Fruit fly (Drosophila melanogaster) whole organism, embryonic: ENCODE results near the gene Gss1.
A peak's percentile ranks its signal among the peaks of the same experiment; 100 is the strongest.

ENCODE experiments used
- ATbp ChIP-seq: fragments of 200-800 bp; sonication (Bioruptor generic); optimal IDR thresholded peaks from 2 replicates; lab custom pipeline; 2017; ENCODE audit warnings: missing biosample characterization, mild to moderate bottlenecking, missing genetic modification characterization, missing genetic modification reagents
- Aef1 ChIP-seq: fragments of 200-800 bp; sonication (Bioruptor generic); IDR thresholded peaks from 3 replicates; pipeline ENCODE4 v1.3.6; 2022; ENCODE audit warnings: missing biosample characterization, missing genetic modification characterization
- Asciz ChIP-seq: fragments of 200-800 bp; sonication (Bioruptor generic); optimal IDR thresholded peaks from 2 replicates; lab custom pipeline; 2017; ENCODE audit warnings: missing biosample characterization, mild to moderate bottlenecking, missing genetic modification characterization, missing genetic modification reagents
- Blimp-1 ChIP-seq: fragments of 200-800 bp; sonication (Bioruptor generic); optimal IDR thresholded peaks from 3 replicates; lab custom pipeline; 2018; ENCODE audit warnings: missing biosample characterization, missing genetic modification characterization, mild to moderate bottlenecking, moderate library complexity, missing genetic modification reagents
- CG10147 ChIP-seq: fragments of 200-800 bp; sonication (Bioruptor generic); optimal IDR thresholded peaks from 2 replicates; lab custom pipeline; 2019; ENCODE audit warnings: missing biosample characterization, mild to moderate bottlenecking, missing genetic modification characterization, moderate library complexity
- CG10274 ChIP-seq: fragments of 200-800 bp; sonication (Bioruptor generic); optimal IDR thresholded peaks from 3 replicates; lab custom pipeline; 2017; ENCODE audit warnings: missing biosample characterization, mild to moderate bottlenecking, missing genetic modification characterization
- CG10462 ChIP-seq: fragments of 200-800 bp; sonication (Bioruptor generic); optimal IDR thresholded peaks from 2 replicates; lab custom pipeline; 2016; ENCODE audit warnings: missing biosample characterization, missing genetic modification characterization
- CG10979 ChIP-seq: fragments of 200-800 bp; sonication (Bioruptor generic); optimal IDR thresholded peaks from 2 replicates; lab custom pipeline; 2018; ENCODE audit warnings: missing biosample characterization, mild to moderate bottlenecking, missing genetic modification characterization, moderate library complexity
- CG12219 ChIP-seq: fragments of 200-800 bp; sonication (Bioruptor generic); optimal IDR thresholded peaks from 3 replicates; lab custom pipeline; 2018; ENCODE audit warnings: missing biosample characterization, mild to moderate bottlenecking, missing genetic modification characterization
- CG13775 ChIP-seq: fragments of 200-800 bp; sonication (Bioruptor generic); optimal IDR thresholded peaks from 3 replicates; lab custom pipeline; 2017; ENCODE audit warnings: missing biosample characterization, mild to moderate bottlenecking, missing genetic modification characterization
- CG15011 ChIP-seq: fragments of 200-800 bp; sonication (Bioruptor generic); optimal IDR thresholded peaks from 3 replicates; lab custom pipeline; 2018; ENCODE audit warnings: missing biosample characterization, mild to moderate bottlenecking, missing genetic modification characterization
- CG15514 ChIP-seq: fragments of 200-800 bp; sonication (Bioruptor generic); optimal IDR thresholded peaks from 3 replicates; lab custom pipeline; 2017; ENCODE audit warnings: missing biosample characterization, missing genetic modification characterization, mild to moderate bottlenecking, moderate library complexity, missing genetic modification reagents
- CG17186 ChIP-seq: fragments of 200-800 bp; sonication (Bioruptor generic); optimal IDR thresholded peaks from 3 replicates; lab custom pipeline; 2017; ENCODE audit warnings: missing biosample characterization, missing genetic modification reagents, missing genetic modification characterization
- CG2129 ChIP-seq: fragments of 200-800 bp; sonication (Bioruptor generic); IDR thresholded peaks from 2 replicates; pipeline ENCODE4 v1.3.6; 2022; ENCODE audit warnings: missing biosample characterization, missing genetic modification characterization; ENCODE audit not compliant: partially characterized antibody
- CG30431 ChIP-seq: fragments of 200-800 bp; sonication (Bioruptor generic); optimal IDR thresholded peaks from 2 replicates; lab custom pipeline; 2017; ENCODE audit warnings: missing biosample characterization, missing genetic modification characterization
- CG4360 ChIP-seq: fragments of 200-800 bp; sonication (Bioruptor generic); IDR thresholded peaks from 2 replicates; pipeline ENCODE4 v1.3.6; 2022; ENCODE audit warnings: missing biosample characterization, missing genetic modification characterization
- CG4424 ChIP-seq: fragments of 200-800 bp; sonication (Bioruptor generic); optimal IDR thresholded peaks from 3 replicates; lab custom pipeline; 2016; ENCODE audit warnings: missing biosample characterization, missing genetic modification characterization
- CG7271 ChIP-seq: fragments of 200-800 bp; sonication (Bioruptor generic); optimal IDR thresholded peaks from 2 replicates; lab custom pipeline; 2018; ENCODE audit warnings: missing biosample characterization, mild to moderate bottlenecking, missing genetic modification characterization, moderate library complexity
- CG8290 ChIP-seq, 3 experiments: fragments of 200-800 bp; sonication (Bioruptor generic); optimal IDR thresholded peaks; 2 replicates each; lab custom pipeline; 2016 to 2019; ENCODE audit warnings: missing biosample characterization in 3 of 3, missing genetic modification characterization in 3 of 3, mild to moderate bottlenecking in 2 of 3, moderate library complexity in 1 of 3
- CG8765 ChIP-seq: fragments of 200-800 bp; sonication (Bioruptor generic); IDR thresholded peaks from 2 replicates; pipeline ENCODE4 v1.3.6; 2022; ENCODE audit warnings: missing biosample characterization, missing genetic modification characterization
- CG9876 ChIP-seq: fragments of 200-800 bp; sonication (Bioruptor generic); optimal IDR thresholded peaks from 2 replicates; lab custom pipeline; 2016; ENCODE audit warnings: missing biosample characterization, missing genetic modification characterization
- Camta ChIP-seq: fragments of 200-800 bp; sonication (Bioruptor generic); optimal IDR thresholded peaks from 2 replicates; lab custom pipeline; 2016; ENCODE audit warnings: missing biosample characterization, missing genetic modification characterization
- Drgx ChIP-seq: fragments of 200-800 bp; sonication (Bioruptor generic); IDR thresholded peaks from 2 replicates; pipeline ENCODE4 v1.3.6; 2022; ENCODE audit warnings: missing biosample characterization, missing genetic modification characterization
- HLH3B ChIP-seq: fragments of 200-800 bp; sonication (Bioruptor generic); IDR thresholded peaks from 2 replicates; pipeline ENCODE4 v1.3.6; 2022; ENCODE audit warnings: missing biosample characterization, missing genetic modification characterization
- HLH4C ChIP-seq: fragments of 200-800 bp; sonication (Bioruptor generic); IDR thresholded peaks from 3 replicates; pipeline ENCODE4 v1.3.6; 2022; ENCODE audit warnings: missing biosample characterization, missing genetic modification characterization; ENCODE audit not compliant: partially characterized antibody
- Hr78 ChIP-seq, 2 experiments: fragments of 200-800 bp in 1 of 2; fragments of >200 bp in 1 of 2; sonication (Bioruptor generic) in 1 of 2; optimal IDR thresholded peaks; 2 replicates each; lab custom pipeline; 2017 to 2019; ENCODE audit warnings: missing biosample characterization in 2 of 2, missing genetic modification characterization in 2 of 2, mild to moderate bottlenecking in 1 of 2, moderate library complexity in 1 of 2
- Nf-YC ChIP-seq: fragments of 200-800 bp; optimal IDR thresholded peaks from 3 replicates; lab custom pipeline; 2019; ENCODE audit warnings: missing biosample characterization, mild to moderate bottlenecking, missing genetic modification characterization, moderate library complexity
- Sin3A ChIP-seq: fragments of >200 bp; optimal IDR thresholded peaks from 2 replicates; lab custom pipeline; 2018
- Spps ChIP-seq: fragments of 200-800 bp; sonication (Bioruptor generic); optimal IDR thresholded peaks from 2 replicates; lab custom pipeline; 2018; ENCODE audit warnings: missing biosample characterization, mild to moderate bottlenecking, missing genetic modification characterization
- al ChIP-seq: fragments of 200-800 bp; sonication (Bioruptor generic); IDR thresholded peaks from 2 replicates; pipeline ENCODE4 v1.3.6; 2022; ENCODE audit warnings: missing biosample characterization, missing genetic modification characterization
- ara ChIP-seq: fragments of 200-800 bp; sonication (Bioruptor generic); IDR thresholded peaks from 2 replicates; pipeline ENCODE4 v1.3.6; 2022; ENCODE audit warnings: missing biosample characterization, missing genetic modification characterization
- az2 ChIP-seq: fragments of 200-800 bp; sonication (Bioruptor generic); optimal IDR thresholded peaks from 3 replicates; lab custom pipeline; 2016; ENCODE audit warnings: missing biosample characterization, missing genetic modification characterization
- bab2 ChIP-seq: fragments of 200-800 bp; sonication (Bioruptor generic); optimal IDR thresholded peaks from 2 replicates; lab custom pipeline; 2016; ENCODE audit warnings: missing biosample characterization, missing genetic modification characterization
- br ChIP-seq: fragments of >200 bp; optimal IDR thresholded peaks from 2 replicates; lab custom pipeline; 2017
- btn ChIP-seq: fragments of 200-800 bp; sonication (Bioruptor generic); optimal IDR thresholded peaks from 2 replicates; lab custom pipeline; 2016; ENCODE audit warnings: missing biosample characterization, missing genetic modification characterization
- caup ChIP-seq: fragments of 200-800 bp; sonication (Bioruptor generic); optimal IDR thresholded peaks from 3 replicates; lab custom pipeline; 2017; ENCODE audit warnings: missing biosample characterization, mild to moderate bottlenecking, missing genetic modification characterization, moderate library complexity; ENCODE audit not compliant: severe bottlenecking
- croc ChIP-seq: fragments of 200-800 bp; sonication (Bioruptor generic); conservative IDR thresholded peaks from 3 replicates; pipeline ENCODE4 v1.3.6; 2022; ENCODE audit warnings: missing biosample characterization, missing genetic modification characterization
- dan ChIP-seq: fragments of 200-800 bp; sonication (Bioruptor generic); IDR thresholded peaks from 2 replicates; pipeline ENCODE4 v1.3.6; 2022; ENCODE audit warnings: missing biosample characterization, missing genetic modification characterization
- dati ChIP-seq: fragments of 200-800 bp; sonication (Bioruptor generic); IDR thresholded peaks from 2 replicates; pipeline ENCODE4 v1.3.6; 2022; ENCODE audit warnings: missing biosample characterization, missing genetic modification characterization
- ewg ChIP-seq: fragments of 200-800 bp; sonication (Bioruptor generic); optimal IDR thresholded peaks from 3 replicates; lab custom pipeline; 2017; ENCODE audit warnings: mild to moderate bottlenecking, missing biosample characterization, missing genetic modification reagents, missing genetic modification characterization
- gem ChIP-seq: fragments of 200-800 bp; sonication (Bioruptor generic); optimal IDR thresholded peaks from 2 replicates; lab custom pipeline; 2019; ENCODE audit warnings: missing biosample characterization, mild to moderate bottlenecking, missing genetic modification characterization, moderate library complexity
- grau ChIP-seq: fragments of 200-800 bp; optimal IDR thresholded peaks from 3 replicates; lab custom pipeline; 2019; ENCODE audit warnings: missing biosample characterization, mild to moderate bottlenecking, missing genetic modification characterization, moderate library complexity
- inv ChIP-seq: fragments of 200-800 bp; sonication (Bioruptor generic); IDR thresholded peaks from 2 replicates; pipeline ENCODE4 v1.3.6; 2022; ENCODE audit warnings: missing biosample characterization, missing genetic modification characterization; ENCODE audit not compliant: partially characterized antibody
- knrl ChIP-seq: fragments of 200-800 bp; sonication (Bioruptor generic); IDR thresholded peaks from 3 replicates; pipeline ENCODE4 v1.3.6; 2022; ENCODE audit warnings: missing biosample characterization, missing genetic modification characterization; ENCODE audit not compliant: partially characterized antibody
- peb ChIP-seq: fragments of 200-800 bp; sonication (Bioruptor generic); IDR thresholded peaks from 2 replicates; pipeline ENCODE4 v1.3.6; 2022; ENCODE audit warnings: missing biosample characterization, missing genetic modification characterization
- pfk ChIP-seq: fragments of 200-800 bp; sonication (Bioruptor generic); optimal IDR thresholded peaks from 2 replicates; lab custom pipeline; 2018; ENCODE audit warnings: missing biosample characterization, mild to moderate bottlenecking, missing genetic modification characterization, moderate library complexity
- row ChIP-seq: fragments of 200-800 bp; sonication (Bioruptor generic); IDR thresholded peaks from 3 replicates; pipeline ENCODE4 v1.3.6; 2022; ENCODE audit warnings: missing biosample characterization, missing genetic modification characterization
- scrt ChIP-seq: fragments of 200-800 bp; sonication (Bioruptor generic); optimal IDR thresholded peaks from 2 replicates; lab custom pipeline; 2018; ENCODE audit warnings: missing biosample characterization, mild to moderate bottlenecking, missing genetic modification characterization, moderate library complexity

Gss1 gene

DNA sequence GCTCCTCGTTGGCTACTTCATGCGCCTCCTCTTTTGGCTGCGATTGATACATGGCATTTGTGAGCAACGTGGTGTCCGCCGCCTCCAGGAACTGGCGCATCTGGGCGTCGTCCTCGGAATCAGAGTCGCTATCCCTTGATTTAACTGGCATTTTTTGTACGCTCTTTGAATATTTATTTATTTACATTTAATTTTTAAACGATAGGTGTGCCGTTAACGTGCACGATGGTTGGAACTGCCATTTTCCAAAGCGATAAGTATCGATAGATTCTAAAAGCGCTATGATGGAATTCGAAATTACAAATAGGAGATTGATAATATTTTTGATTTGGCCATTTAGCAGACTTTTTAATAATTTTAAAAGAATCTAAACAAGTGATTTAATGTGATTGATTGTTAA, 36.9 kb upstream of the Gss1 start, which contains the start of gene CG32554 (continued):
- no peak for TF ChIP-seq CG10147 (GFP tag; lab: Kevin White, UChicago)
- TF ChIP-seq Camta (GFP tag; lab: Kevin White, UChicago) = no peak
- TF ChIP-seq caup (GFP tag; lab: Kevin White, UChicago) = no peak
- no peak for TF ChIP-seq CG10462
- no peak for TF ChIP-seq br
- peak; percentile 83 for TF ChIP-seq inv
- TF ChIP-seq Asciz (GFP tag; lab: Kevin White, UChicago) = no peak
- TF ChIP-seq CG15011 (GFP tag; lab: Kevin White, UChicago) = no peak
- TF ChIP-seq CG8765 (GFP tag; lab: Robert Waterston, UW) = no peak
- no peak for TF ChIP-seq dan (GFP tag; lab: Robert Waterston, UW)
- no peak for TF ChIP-seq CG8290 (GFP tag; optimal IDR thresholded peaks at IDR 0.05; lab: Kevin White, UChicago)
- no peak for TF ChIP-seq CG8290 (tag; optimal IDR thresholded peaks at IDR 0.05; lab: Kevin White, UChicago)
- TF ChIP-seq CG4424 (GFP tag; lab: Kevin White, UChicago) = no peak
- TF ChIP-seq CG4360 (GFP tag; lab: Robert Waterston, UW) = no peak
- TF ChIP-seq Hr78 (GFP tag; optimal IDR thresholded peaks at IDR 0.05; lab: Kevin White, UChicago) = no peak
- no peak for TF ChIP-seq ara (GFP tag; lab: Robert Waterston, UW)
- no peak for TF ChIP-seq CG10979 (tag; lab: Kevin White, UChicago)
- TF ChIP-seq knrl (GFP tag; lab: Robert Waterston, UW) = peak; percentile 86
- no peak for TF ChIP-seq Aef1 (GFP tag; lab: Robert Waterston, UW)
- TF ChIP-seq bab2 = no peak
- TF ChIP-seq CG30431 (GFP tag; lab: Kevin White, UChicago) = no peak
- TF ChIP-seq dati (GFP tag; lab: Robert Waterston, UW) = no peak
- no peak for TF ChIP-seq grau (tag; lab: Kevin White, UChicago)
- TF ChIP-seq Drgx = no peak
- no peak for TF ChIP-seq Spps (tag; lab: Kevin White, UChicago)
- no peak for TF ChIP-seq CG10274
- peak; percentile 88 for TF ChIP-seq HLH4C (GFP tag; lab: Robert Waterston, UW)
- no peak for TF ChIP-seq gem
- peak; percentile 5 for TF ChIP-seq Sin3A (lab: Kevin White, UChicago)
- TF ChIP-seq az2 (GFP tag; lab: Kevin White, UChicago) = no peak
- TF ChIP-seq CG7271 (tag; lab: Kevin White, UChicago) = no peak
- TF ChIP-seq CG2129 (GFP tag; lab: Robert Waterston, UW) = peak; percentile 77
- no peak for TF ChIP-seq croc
- no peak for TF ChIP-seq CG13775 (GFP tag; lab: Kevin White, UChicago)
- no peak for TF ChIP-seq ewg (GFP tag; lab: Kevin White, UChicago)
- no peak for TF ChIP-seq ATbp
- TF ChIP-seq CG17186 (GFP tag; lab: Kevin White, UChicago) = peak; percentile 82
- no peak for TF ChIP-seq peb (GFP tag; lab: Robert Waterston, UW)
- TF ChIP-seq CG12219 (GFP tag; lab: Kevin White, UChicago) = no peak
- no peak for TF ChIP-seq al (GFP tag; lab: Robert Waterston, UW)
- TF ChIP-seq Nf-YC (tag; lab: Kevin White, UChicago) = no peak
- TF ChIP-seq CG9876 (GFP tag; lab: Kevin White, UChicago) = no peak
- TF ChIP-seq row (GFP tag; lab: Robert Waterston, UW) = peak; percentile 21; the same call in 1 of the 3 replicates
- no peak for TF ChIP-seq pfk (GFP tag; lab: Kevin White, UChicago)
- no peak for TF ChIP-seq HLH3B (GFP tag; lab: Robert Waterston, UW)
- peak; percentile 16 for TF ChIP-seq scrt
- peak; percentile 48 for TF ChIP-seq CG15514 (GFP tag; lab: Kevin White, UChicago)
- TF ChIP-seq Blimp-1 = no peak
- no peak for TF ChIP-seq btn (GFP tag; lab: Kevin White, UChicago)
